Worm (Caenorhabditis elegans): ENCODE results near the gene scvp-1.

ce11 chrV:10939990-10940570, 9.0 kb upstream of the scvp-1 start:
- TF ChIP-seq lin-39 (tag; optimal IDR thresholded peaks at IDR 0.05) (no peak), nhr-43 (tag; optimal IDR thresholded peaks at IDR 0.05; ENCODE audit: poor library complexity, severe bottlenecking) (peak; percentile 85), skn-1 (tag; optimal IDR thresholded peaks at IDR 0.05) (no peak), jun-1 (tag; optimal IDR thresholded peaks at IDR 0.05) (no peak), nhr-28 (tag; optimal IDR thresholded peaks at IDR 0.05) (no peak), elt-2 (tag; optimal IDR thresholded peaks at IDR 0.05) (no peak), ZK546.5 (tag; optimal IDR thresholded peaks at IDR 0.05) (no peak), elt-1 (tag; optimal IDR thresholded peaks at IDR 0.05) (no peak), ztf-11 (tag; optimal IDR thresholded peaks at IDR 0.05) (no peak), ama-1 (optimal IDR thresholded peaks at IDR 0.05) (no peak)

Measured in whole organism, L3 larva.